Fruit fly (Drosophila melanogaster): ENCODE measurements around the gene CG31077.

dm6 chr3R:26952857-26953477 is 46.6 kb upstream of the CG31077 start:
- TF ChIP-seq Myc (optimal IDR thresholded peaks at IDR 0.05) (no peak), insv (optimal IDR thresholded peaks at IDR 0.05) (no peak), ttk (optimal IDR thresholded peaks at IDR 0.05) (no peak), Sin3A (optimal IDR thresholded peaks at IDR 0.05) (no peak), h (optimal IDR thresholded peaks at IDR 0.05) (no peak), psq (optimal IDR thresholded peaks at IDR 0.05) (no peak)
